Fruit fly (Drosophila melanogaster): ENCODE data around the gene nod.
"Not testable (repeated sequence)": the region's sequence is repeated elsewhere in the genome, so short reads cannot be mapped to it uniquely, and the experiment has no call there.

Gene nod

dm6 chrX:11559728-11560724, 20.5 kb upstream of the nod start:
- TF ChIP-seq Myc (optimal IDR thresholded peaks at IDR 0.05) (no peak), ttk (optimal IDR thresholded peaks at IDR 0.05) (no peak), h (optimal IDR thresholded peaks at IDR 0.05) (no peak), insv (optimal IDR thresholded peaks at IDR 0.05) (no peak), psq (optimal IDR thresholded peaks at IDR 0.05) (no peak), Sin3A (optimal IDR thresholded peaks at IDR 0.05) (no peak)

dm6 chrX:11561450-11562040, 19.0 kb upstream of the nod start, which contains the start of gene PGRP-SA:
Gene PGRP-SA, plus strand, starts transcription at chrX:11561643.
- TF ChIP-seq Sin3A (optimal IDR thresholded peaks at IDR 0.05) (no peak), insv (optimal IDR thresholded peaks at IDR 0.05) (no peak), h (optimal IDR thresholded peaks at IDR 0.05) (no peak), psq (optimal IDR thresholded peaks at IDR 0.05) (no peak), ttk (optimal IDR thresholded peaks at IDR 0.05) (no peak)

DNA sequence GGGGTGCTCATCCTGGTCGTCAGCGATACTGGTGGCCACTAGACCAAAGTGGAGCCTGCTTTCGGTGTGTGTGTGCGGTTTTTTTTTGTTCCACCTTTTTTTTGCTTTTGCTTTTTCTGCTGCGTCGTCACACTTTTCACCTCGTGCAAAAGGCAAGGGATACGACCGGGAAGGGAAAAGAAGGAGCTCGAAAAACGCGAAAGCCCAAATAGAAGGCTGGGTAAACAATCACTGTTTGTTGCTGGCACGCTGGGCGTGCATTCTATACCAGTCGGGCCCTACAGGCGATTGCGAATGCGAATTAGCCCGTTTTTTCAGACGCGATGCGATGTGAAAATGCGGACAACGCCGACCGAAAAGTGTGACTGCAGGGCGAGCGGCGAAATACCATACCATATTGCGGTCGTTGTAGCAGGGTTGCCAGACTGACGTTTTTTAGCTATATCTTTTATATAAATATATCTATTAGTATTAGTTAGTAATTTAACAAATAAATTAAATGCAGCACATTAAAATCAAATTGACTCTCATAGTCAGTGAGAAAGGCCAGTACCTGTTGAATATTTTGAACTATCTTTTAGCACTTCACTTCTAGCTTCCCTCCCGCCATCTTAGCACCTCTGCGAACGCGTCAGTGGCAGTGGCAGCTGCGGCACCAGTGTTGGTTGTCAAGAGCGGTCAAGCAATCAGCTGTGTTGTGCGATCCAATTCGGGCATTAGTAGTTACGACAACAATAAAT, 10.4 kb upstream of the nod start, which contains the start of the genes Polr2A and CG11699:
Gene Polr2A, minus strand, starts transcription at position 371 of the 740 bp plus-strand sequence.
Gene CG11699, plus strand, starts transcription at position 666 of the 740 bp plus-strand sequence.
- TF ChIP-seq Sin3A (optimal IDR thresholded peaks at IDR 0.05) (no peak), h (optimal IDR thresholded peaks at IDR 0.05) (no peak), ttk (optimal IDR thresholded peaks at IDR 0.05) (no peak), psq (optimal IDR thresholded peaks at IDR 0.05) (no peak), Myc (optimal IDR thresholded peaks at IDR 0.05) (no peak), insv (optimal IDR thresholded peaks at IDR 0.05) (no peak)

DNA sequence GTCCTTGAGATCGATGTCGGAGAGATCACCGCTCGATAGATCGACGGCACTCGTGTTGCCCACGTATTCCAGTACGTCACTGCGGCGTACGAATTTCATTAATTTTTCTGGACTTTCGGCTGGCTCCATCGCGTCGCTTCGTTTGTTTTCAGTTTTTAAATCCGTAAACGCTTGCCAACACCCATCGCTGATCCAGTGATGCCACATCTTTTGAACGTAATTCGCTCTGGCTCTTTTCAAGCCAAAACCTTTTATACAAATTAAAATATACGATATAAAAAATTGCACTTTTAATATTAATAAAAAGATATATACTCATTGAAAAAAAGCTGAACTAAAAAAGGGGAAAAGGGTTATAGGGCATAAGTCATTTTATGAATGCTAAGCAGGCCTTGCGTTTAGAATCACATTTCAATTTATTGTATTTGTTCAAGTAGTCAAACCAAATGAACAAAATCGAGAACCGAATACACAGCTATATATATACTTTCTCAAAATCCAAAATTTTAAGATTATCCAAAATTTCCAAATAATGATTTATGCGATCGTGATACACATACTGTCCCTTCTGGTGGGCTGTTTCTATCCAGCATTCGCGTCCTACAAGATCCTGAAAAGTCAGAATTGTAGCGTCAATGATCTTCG, 8.2 kb upstream of the nod start, which contains the start of the genes Kmn1 and Reepl1:
Gene Kmn1, minus strand, starts transcription at position 173 of the 645 bp plus-strand sequence.
Gene Reepl1, plus strand, starts transcription at position 438 of the 645 bp plus-strand sequence.
- no peak for TF ChIP-seq ttk (optimal IDR thresholded peaks at IDR 0.05)
- no peak for TF ChIP-seq psq (optimal IDR thresholded peaks at IDR 0.05)
- TF ChIP-seq insv (optimal IDR thresholded peaks at IDR 0.05) = no peak
- TF ChIP-seq Myc (optimal IDR thresholded peaks at IDR 0.05) = no peak
- TF ChIP-seq Sin3A (optimal IDR thresholded peaks at IDR 0.05) = no peak
- no peak for TF ChIP-seq h (optimal IDR thresholded peaks at IDR 0.05)

DNA sequence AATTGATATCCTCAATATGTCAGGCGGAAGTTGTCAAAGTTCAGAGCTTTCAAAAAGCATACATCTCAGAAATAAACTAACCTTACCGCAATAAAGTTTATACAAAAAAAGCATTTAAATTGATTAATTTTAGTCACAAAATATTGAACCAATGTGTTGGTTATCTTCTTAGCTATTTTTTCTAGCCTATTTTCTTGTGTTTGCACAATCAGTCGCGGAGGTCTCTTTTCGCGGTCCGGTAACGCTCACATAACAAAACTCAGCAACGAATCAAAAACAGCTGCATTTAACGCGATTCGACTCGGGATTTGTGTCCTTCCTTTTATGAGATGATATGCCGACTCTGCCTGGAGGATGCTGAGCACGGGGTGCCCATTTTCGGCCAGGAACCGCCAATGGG, 7.0 kb upstream of the nod start, which contains the start of gene CG11696:
Gene CG11696, plus strand, starts transcription at position 203 of the 400 bp plus-strand sequence.
- TF ChIP-seq insv (optimal IDR thresholded peaks at IDR 0.05) (no peak), ttk (optimal IDR thresholded peaks at IDR 0.05) (no peak), Sin3A (optimal IDR thresholded peaks at IDR 0.05) (no peak), psq (optimal IDR thresholded peaks at IDR 0.05) (no peak), h (optimal IDR thresholded peaks at IDR 0.05) (no peak), Myc (optimal IDR thresholded peaks at IDR 0.05) (no peak)

DNA sequence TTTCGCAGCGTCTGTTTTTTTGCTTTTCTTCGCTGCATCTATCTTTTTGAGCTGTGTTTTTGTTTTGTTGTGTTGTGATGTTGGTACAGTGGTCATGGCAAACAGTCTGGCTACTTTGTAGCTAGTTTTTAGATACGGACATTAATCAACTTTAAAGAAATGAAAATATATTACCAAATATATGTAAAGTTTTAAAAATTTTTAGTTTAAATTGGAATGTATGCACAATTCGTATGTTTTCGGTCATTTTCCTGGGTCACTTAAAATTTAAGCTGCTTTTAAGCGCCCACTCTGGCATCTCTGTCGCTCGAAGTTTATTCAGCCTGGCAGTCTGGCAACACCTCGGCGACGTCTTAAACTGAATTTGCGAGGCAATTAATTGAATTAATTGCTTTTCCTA, 4.0 kb upstream of the nod start, which contains the start of gene CG11695:
Gene CG11695, plus strand, starts transcription at position 344 of the 400 bp plus-strand sequence.
- TF ChIP-seq Myc (optimal IDR thresholded peaks at IDR 0.05) = no peak
- no peak for TF ChIP-seq Sin3A (optimal IDR thresholded peaks at IDR 0.05)
- TF ChIP-seq psq (optimal IDR thresholded peaks at IDR 0.05) = no peak
- TF ChIP-seq insv (optimal IDR thresholded peaks at IDR 0.05) = no peak
- no peak for TF ChIP-seq ttk (optimal IDR thresholded peaks at IDR 0.05)
- no peak for TF ChIP-seq h (optimal IDR thresholded peaks at IDR 0.05)

- TF ChIP-seq h (optimal IDR thresholded peaks at IDR 0.05) (no peak), insv (optimal IDR thresholded peaks at IDR 0.05) (no peak), Sin3A (optimal IDR thresholded peaks at IDR 0.05) (no peak), ttk (optimal IDR thresholded peaks at IDR 0.05) (no peak), psq (optimal IDR thresholded peaks at IDR 0.05) (no peak), Myc (optimal IDR thresholded peaks at IDR 0.05) (no peak)
Measured at dm6 chrX:11578841-11579240, 1.7 kb upstream of the nod start.

DNA sequence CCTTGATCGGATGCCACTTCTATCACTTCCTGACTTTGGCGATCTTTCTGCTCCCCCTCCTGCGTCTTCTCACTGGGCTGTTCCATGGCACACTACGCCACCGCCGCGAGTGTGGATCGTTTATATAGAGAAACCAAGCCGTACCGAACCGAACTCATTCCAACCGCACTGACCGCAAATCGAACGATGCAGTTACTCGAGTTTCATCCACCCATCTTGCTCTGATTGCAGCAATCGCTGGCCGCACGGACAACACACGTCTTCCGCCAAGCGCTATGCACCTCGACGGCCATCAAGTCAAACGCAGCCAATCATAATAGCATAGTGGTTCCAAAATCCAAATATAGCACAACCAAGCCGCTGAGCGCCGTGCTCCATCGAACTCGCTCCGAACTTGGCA, 3.5 kb downstream of the nod start, which contains the start of gene pkm:
Gene pkm, minus strand, starts transcription at position 101 of the 400 bp plus-strand sequence.
- TF ChIP-seq insv (optimal IDR thresholded peaks at IDR 0.05) (no peak), ttk (optimal IDR thresholded peaks at IDR 0.05) (no peak), Sin3A (optimal IDR thresholded peaks at IDR 0.05) (no peak), h (optimal IDR thresholded peaks at IDR 0.05) (no peak), psq (optimal IDR thresholded peaks at IDR 0.05) (no peak), Myc (optimal IDR thresholded peaks at IDR 0.05) (no peak)

DNA sequence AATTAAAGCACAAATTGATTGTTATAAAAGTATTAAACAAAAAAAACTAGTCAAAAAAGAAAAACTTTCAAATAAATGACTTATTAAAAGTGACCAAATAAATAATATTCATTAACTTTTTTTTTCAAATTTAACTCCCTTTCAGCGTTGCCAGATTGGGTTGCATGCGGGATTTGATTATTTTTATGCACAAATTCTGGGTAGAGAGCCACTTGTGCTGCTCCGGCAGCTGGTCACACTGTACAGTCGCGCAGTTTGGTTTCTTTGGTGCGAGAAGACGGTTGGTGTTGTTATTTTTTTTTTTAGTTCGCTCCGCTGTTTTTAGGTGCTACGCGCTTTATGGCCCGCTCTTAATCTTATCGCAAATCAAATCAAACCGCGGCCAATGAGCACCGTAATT, 19.0 kb downstream of the nod start, which contains the start of gene rho-4:
Gene rho-4, plus strand, starts transcription at position 250 of the 400 bp plus-strand sequence.
- TF ChIP-seq psq, Myc, ttk (optimal IDR thresholded peaks at IDR 0.05): not testable (repeated sequence)

DNA sequence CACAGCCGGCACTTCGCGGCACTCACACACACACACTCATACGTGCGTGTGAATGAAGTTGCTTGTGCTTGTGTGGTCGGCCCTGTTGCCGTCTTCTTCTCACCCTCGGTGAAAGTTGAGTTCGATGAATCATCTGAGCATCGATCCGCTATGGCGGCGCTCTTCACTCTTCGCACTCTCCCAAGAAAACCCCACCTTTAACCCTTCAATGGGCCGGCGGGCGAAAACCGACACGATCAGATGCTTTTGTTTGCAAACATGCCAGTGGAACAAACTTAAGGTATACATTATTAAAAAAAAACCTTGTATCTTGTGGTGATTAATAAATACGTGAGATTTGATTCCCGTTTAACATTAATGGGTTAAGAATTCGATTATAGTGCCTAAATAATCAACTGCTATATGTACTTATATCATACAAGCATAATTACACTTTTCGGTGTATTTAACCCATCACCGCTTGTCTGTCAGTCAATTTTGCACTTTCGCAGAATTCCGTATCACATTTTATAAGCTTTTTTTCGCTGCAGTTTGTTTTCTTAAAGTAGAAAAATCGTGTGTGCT, 20.3 kb downstream of the nod start:
- TF ChIP-seq Myc (optimal IDR thresholded peaks at IDR 0.05) (no peak), insv (optimal IDR thresholded peaks at IDR 0.05) (no peak), ttk (optimal IDR thresholded peaks at IDR 0.05) (no peak), Sin3A (optimal IDR thresholded peaks at IDR 0.05) (no peak), psq (optimal IDR thresholded peaks at IDR 0.05) (no peak), h (optimal IDR thresholded peaks at IDR 0.05) (no peak)

Measured in Kc167 (cell line).